Worm (Caenorhabditis elegans) whole organism, L4 larva: Measurements from ENCODE around the gene yju-2.

Experiments used
- D1046.2 ChIP-seq: fragments of 200-800 bp; sonication (Bioruptor generic); IDR thresholded peaks from 2 replicates; pipeline ENCODE4 v1.3.6; 2022; ENCODE audit warnings: missing genetic modification characterization, missing compliant biosample characterization
- F10B5.3 ChIP-seq: sonication (generic microtip); optimal IDR thresholded peaks from 2 replicates; lab custom pipeline; 2016; ENCODE audit warnings: mild to moderate bottlenecking, missing genetic modification characterization, missing compliant biosample characterization
- F26F4.8 ChIP-seq: fragments of 200-800 bp; sonication (Bioruptor generic); conservative IDR thresholded peaks from 2 replicates; pipeline ENCODE4 v1.3.6; 2022; ENCODE audit warnings: missing genetic modification characterization, missing compliant biosample characterization
- F49E8.2 ChIP-seq: sonication (generic microtip); optimal IDR thresholded peaks from 2 replicates; lab custom pipeline; 2016; ENCODE audit warnings: missing compliant biosample characterization, mild to moderate bottlenecking, missing genetic modification characterization, borderline replicate concordance
- ZK337.2 ChIP-seq: fragments of 200-800 bp; sonication (Bioruptor generic); IDR thresholded peaks from 2 replicates; pipeline ENCODE4 v1.3.6; 2022; ENCODE audit warnings: missing genetic modification reagents, missing genetic modification characterization, missing compliant biosample characterization
- ZK546.5 ChIP-seq, 2 experiments: sonication (generic microtip); optimal IDR thresholded peaks; 2 replicates each; lab custom pipeline; 2017; ENCODE audit warnings: missing biosample characterization in 2 of 2, missing genetic modification characterization in 2 of 2
- aly-2 ChIP-seq: sonication (generic microtip); optimal IDR thresholded peaks from 2 replicates; lab custom pipeline; 2018; ENCODE audit warnings: missing biosample characterization, missing genetic modification characterization
- ama-1 ChIP-seq: fragments of 150-350 bp; optimal IDR thresholded peaks from 2 replicates; lab custom pipeline; 2014; ENCODE audit warnings: inconsistent platforms, mixed read lengths
- ceh-32 ChIP-seq: sonication (generic microtip); optimal IDR thresholded peaks from 2 replicates; lab custom pipeline; 2016; ENCODE audit warnings: mild to moderate bottlenecking, missing genetic modification characterization, missing compliant biosample characterization; ENCODE audit not compliant: poor library complexity
- ceh-62 ChIP-seq: sonication (generic microtip); optimal IDR thresholded peaks from 2 replicates; lab custom pipeline; 2017; ENCODE audit warnings: missing biosample characterization, missing genetic modification characterization
- ces-1 ChIP-seq: fragments of 150-350 bp; sonication (generic microtip); optimal IDR thresholded peaks from 4 replicates; lab custom pipeline; 2014; ENCODE audit warnings: missing biosample characterization, missing genetic modification reagents, missing genetic modification characterization
- ctbp-1 ChIP-seq: fragments of 200-800 bp; sonication (Bioruptor generic); IDR thresholded peaks from 2 replicates; pipeline ENCODE4 v1.3.6; 2022; ENCODE audit warnings: missing genetic modification reagents, missing genetic modification characterization, missing compliant biosample characterization
- daf-12 ChIP-seq: fragments of 150-350 bp; optimal IDR thresholded peaks from 2 replicates; lab custom pipeline; 2014; ENCODE audit warnings: missing biosample characterization, missing genetic modification reagents, missing genetic modification characterization
- daf-16 ChIP-seq, 3 experiments: sonication (generic microtip); optimal IDR thresholded peaks; 2 replicates each; lab custom pipeline; 2016 to 2017; ENCODE audit warnings: missing genetic modification characterization in 3 of 3, missing genetic modification reagents in 3 of 3, mild to moderate bottlenecking in 2 of 3, missing compliant biosample characterization in 2 of 3, missing biosample characterization in 1 of 3, moderate library complexity in 1 of 3
- daf-8 ChIP-seq: fragments of 200-800 bp; sonication (Bioruptor generic); IDR thresholded peaks from 2 replicates; pipeline ENCODE4 v1.3.6; 2022; ENCODE audit warnings: missing genetic modification characterization, missing compliant biosample characterization
- dmd-9 ChIP-seq: fragments of 200-800 bp; sonication (Bioruptor generic); IDR thresholded peaks from 2 replicates; pipeline ENCODE4 v1.3.6; 2022; ENCODE audit warnings: missing genetic modification reagents, missing genetic modification characterization, missing compliant biosample characterization
- dpl-1 ChIP-seq: fragments of 150-350 bp; optimal IDR thresholded peaks from 2 replicates; lab custom pipeline; 2014; ENCODE audit warnings: missing biosample characterization, missing genetic modification reagents, missing genetic modification characterization
- dve-1 ChIP-seq: sonication (generic microtip); optimal IDR thresholded peaks from 2 replicates; lab custom pipeline; 2017; ENCODE audit warnings: antibody characterized with exemption, mild to moderate bottlenecking, missing genetic modification characterization, missing compliant biosample characterization; ENCODE audit not compliant: insufficient read depth
- fos-1 ChIP-seq: fragments of 150-350 bp; optimal IDR thresholded peaks from 2 replicates; lab custom pipeline; 2014; ENCODE audit warnings: missing biosample characterization, missing genetic modification characterization
- hif-1 ChIP-seq, 2 experiments: sonication (generic microtip); optimal IDR thresholded peaks; 2 replicates each; lab custom pipeline; 2016 to 2017; ENCODE audit warnings: missing compliant biosample characterization in 2 of 2, missing genetic modification characterization in 2 of 2, missing genetic modification reagents in 2 of 2, missing genotype in 2 of 2, mild to moderate bottlenecking in 1 of 2
- jun-1 ChIP-seq: fragments of 150-350 bp; optimal IDR thresholded peaks from 2 replicates; lab custom pipeline; 2014; ENCODE audit warnings: missing biosample characterization, missing genetic modification reagents, missing genetic modification characterization
- lim-7 ChIP-seq: fragments of 200-800 bp; sonication (Bioruptor generic); IDR thresholded peaks from 2 replicates; pipeline ENCODE4 v1.3.6; 2022; ENCODE audit warnings: missing genetic modification characterization, missing compliant biosample characterization
- lin-1 ChIP-seq: fragments of 200-800 bp; sonication (Bioruptor generic); IDR thresholded peaks from 2 replicates; pipeline ENCODE4 v1.3.6; 2022; ENCODE audit warnings: missing genetic modification reagents, missing genetic modification characterization, missing compliant biosample characterization
- lin-13 ChIP-seq: fragments of 150-350 bp; optimal IDR thresholded peaks from 2 replicates; lab custom pipeline; 2014; ENCODE audit warnings: missing biosample characterization, missing genetic modification reagents, missing genetic modification characterization
- lin-15B ChIP-seq: fragments of 150-350 bp; sonication (generic microtip); optimal IDR thresholded peaks from 3 replicates; lab custom pipeline; 2014; ENCODE audit warnings: missing biosample characterization, missing genetic modification characterization
- madf-5 ChIP-seq, 2 experiments: fragments of 200-800 bp; sonication (Bioruptor generic); IDR thresholded peaks; 2 replicates each; pipeline ENCODE4 v1.3.6; 2022; ENCODE audit warnings: missing compliant biosample characterization in 2 of 2, missing genetic modification characterization in 2 of 2
- madf-9 ChIP-seq: fragments of 200-800 bp; sonication (Bioruptor generic); conservative IDR thresholded peaks from 2 replicates; pipeline ENCODE4 v1.3.6; 2022; ENCODE audit warnings: missing genetic modification reagents, missing genetic modification characterization, missing compliant biosample characterization
- mdl-1 ChIP-seq, 2 experiments: fragments of 150-350 bp in 1 of 2; sonication (generic microtip) in 1 of 2; optimal IDR thresholded peaks; 2 replicates each; lab custom pipeline; 2014 to 2017; ENCODE audit warnings: missing biosample characterization in 2 of 2, missing genetic modification characterization in 2 of 2
- mep-1 ChIP-seq: fragments of 150-350 bp; sonication (generic microtip); optimal IDR thresholded peaks from 3 replicates; lab custom pipeline; 2014; ENCODE audit warnings: missing biosample characterization, missing genetic modification characterization
- mes-2 ChIP-seq: sonication (generic microtip); optimal IDR thresholded peaks from 2 replicates; lab custom pipeline; 2016; ENCODE audit warnings: missing genotype, mild to moderate bottlenecking, missing genetic modification characterization, missing compliant biosample characterization; ENCODE audit not compliant: poor library complexity, severe bottlenecking
- mxl-2 ChIP-seq: fragments of 200-800 bp; sonication (Bioruptor generic); conservative IDR thresholded peaks from 2 replicates; pipeline ENCODE4 v1.3.6; 2022; ENCODE audit warnings: missing genetic modification reagents, missing genetic modification characterization, missing compliant biosample characterization
- mxl-3 ChIP-seq: fragments of 200-800 bp; sonication (Bioruptor generic); optimal IDR thresholded peaks from 2 replicates; lab custom pipeline; 2018; ENCODE audit warnings: mild to moderate bottlenecking, missing genetic modification characterization, missing compliant biosample characterization
- nhr-11 ChIP-seq: fragments of 150-350 bp; optimal IDR thresholded peaks from 2 replicates; lab custom pipeline; 2014; ENCODE audit warnings: missing biosample characterization, missing genetic modification characterization
- nhr-111 ChIP-seq: fragments of 200-800 bp; sonication (Bioruptor generic); optimal IDR thresholded peaks from 2 replicates; lab custom pipeline; 2018; ENCODE audit warnings: mild to moderate bottlenecking, missing genetic modification characterization, missing compliant biosample characterization
- nhr-25 ChIP-seq: sonication (generic microtip); optimal IDR thresholded peaks from 2 replicates; lab custom pipeline; 2017; ENCODE audit warnings: missing genetic modification characterization, mild to moderate bottlenecking, missing compliant biosample characterization, antibody characterized with exemption, moderate library complexity, borderline replicate concordance; ENCODE audit not compliant: insufficient read depth
- nhr-41 ChIP-seq: fragments of 200-800 bp; sonication (Bioruptor generic); IDR thresholded peaks from 2 replicates; pipeline ENCODE4 v1.3.6; 2022; ENCODE audit warnings: missing genetic modification reagents, missing genetic modification characterization, missing compliant biosample characterization
- nhr-6 ChIP-seq: fragments of 150-350 bp; optimal IDR thresholded peaks from 2 replicates; lab custom pipeline; 2014; ENCODE audit warnings: missing biosample characterization, missing genetic modification characterization
- nhr-77 ChIP-seq: fragments of 150-350 bp; optimal IDR thresholded peaks from 2 replicates; lab custom pipeline; 2014; ENCODE audit warnings: missing biosample characterization, missing genetic modification characterization
- pqm-1 ChIP-seq: sonication (generic microtip); optimal IDR thresholded peaks from 2 replicates; lab custom pipeline; 2017; ENCODE audit warnings: missing biosample characterization, missing genetic modification characterization
- rbr-2 ChIP-seq: sonication (generic microtip); optimal IDR thresholded peaks from 2 replicates; lab custom pipeline; 2016; ENCODE audit warnings: missing genotype, missing genetic modification characterization, missing compliant biosample characterization
- skn-1 ChIP-seq: fragments of 150-350 bp; optimal IDR thresholded peaks from 2 replicates; lab custom pipeline; 2014; ENCODE audit warnings: missing biosample characterization, missing genetic modification characterization
- snpc-4 ChIP-seq: fragments of 150-350 bp; optimal IDR thresholded peaks from 2 replicates; lab custom pipeline; 2014; ENCODE audit warnings: missing biosample characterization, missing genetic modification characterization
- spr-3 ChIP-seq: fragments of 200-800 bp; sonication (Bioruptor generic); optimal IDR thresholded peaks from 2 replicates; lab custom pipeline; 2018; ENCODE audit warnings: mild to moderate bottlenecking, missing genetic modification characterization, missing compliant biosample characterization
- tag-97 ChIP-seq: fragments of 200-800 bp; sonication (Bioruptor generic); IDR thresholded peaks from 2 replicates; pipeline ENCODE4 v1.3.6; 2022; ENCODE audit warnings: missing genetic modification characterization, missing compliant biosample characterization
- tra-1 ChIP-seq: fragments of 200-800 bp; sonication (Bioruptor generic); IDR thresholded peaks from 2 replicates; pipeline ENCODE4 v1.3.6; 2022; ENCODE audit warnings: missing genetic modification reagents, missing genetic modification characterization, missing compliant biosample characterization
- unc-62 ChIP-seq, 3 experiments: fragments of 150-350 bp in 1 of 3; sonication (generic microtip); optimal IDR thresholded peaks in 2 of 3; peaks in 1 of 3; 1 replicate in 1 of 3; 2 replicates in 2 of 3; lab custom pipeline; 2014 to 2017; ENCODE audit warnings: missing biosample characterization in 3 of 3, missing genetic modification characterization in 3 of 3, missing genetic modification reagents in 3 of 3, missing genotype in 1 of 3
- zip-11 ChIP-seq: fragments of 200-800 bp; sonication (Bioruptor generic); IDR thresholded peaks from 2 replicates; pipeline ENCODE4 v1.3.6; 2022; ENCODE audit warnings: missing genetic modification characterization, missing compliant biosample characterization
- ztf-11 ChIP-seq: fragments of 150-350 bp; optimal IDR thresholded peaks from 2 replicates; lab custom pipeline; 2014; ENCODE audit warnings: missing biosample characterization, missing genetic modification characterization

The yju-2 gene

ce11 chrIII:7141285-7141715 lies 42.8 kb upstream of the yju-2 start (continued):
- TF ChIP-seq rbr-2 (tag; lab: Kevin White, UChicago) (peak; percentile 39), jun-1 (no peak), ces-1 (GFP tag; lab: Kevin White, UChicago) (no peak), madf-9 (GFP tag; lab: Robert Waterston, UW) (peak; percentile 12; the same call in 1 of the 2 replicates), nhr-111 (GFP tag; lab: Kevin White, UChicago) (peak; percentile 17), hif-1 (tag; optimal IDR thresholded peaks at IDR 0.05; lab: Kevin White, UChicago) (peak in 1 of 2 experiments; percentile 15), ztf-11 (tag; lab: Kevin White, UChicago) (no peak), D1046.2 (GFP tag; lab: Robert Waterston, UW) (0 out of 2 replicates have a peak, but pooled peaks have one; percentile 58), F26F4.8 (GFP tag; lab: Robert Waterston, UW) (no peak), lim-7 (GFP tag; lab: Robert Waterston, UW) (no peak), mdl-1 (tag; optimal IDR thresholded peaks at IDR 0.05; lab: Kevin White, UChicago) (peak; percentile 74 to 78), pqm-1 (peak; percentile 53), mes-2 (peak; percentile 87), mep-1 (tag; lab: Kevin White, UChicago) (peak; percentile 83), ZK546.5 (tag; optimal IDR thresholded peaks at IDR 0.05; lab: Kevin White, UChicago) (peak in 1 of 2 experiments; percentile 25), daf-8 (no peak), mxl-2 (GFP tag; lab: Robert Waterston, UW) (no peak), ceh-32 (tag; lab: Kevin White, UChicago) (no peak), lin-1 (GFP tag; lab: Robert Waterston, UW) (peak; percentile 72; the same call in 1 of the 2 replicates), fos-1 (tag; lab: Kevin White, UChicago) (no peak), skn-1 (tag; lab: Kevin White, UChicago) (no peak), daf-16 (GFP tag; optimal IDR thresholded peaks at IDR 0.05; lab: Kevin White, UChicago) (peak; percentile 50 to 53), daf-16 (tag; optimal IDR thresholded peaks at IDR 0.05; lab: Kevin White, UChicago) (peak; percentile 78), aly-2 (tag; lab: Kevin White, UChicago) (no peak), ama-1 (lab: Kevin White, UChicago) (peak; percentile 98), dve-1 (peak; percentile 97), dmd-9 (GFP tag; lab: Robert Waterston, UW) (no peak), dpl-1 (GFP tag; lab: Kevin White, UChicago) (peak; percentile 33)

- TF ChIP-seq nhr-41 (0 out of 2 replicates have a peak, but pooled peaks have one; percentile 26), rbr-2 (tag; lab: Kevin White, UChicago) (peak; percentile 28), nhr-11 (tag; lab: Kevin White, UChicago) (no peak), ZK337.2 (no peak), F49E8.2 (tag; lab: Kevin White, UChicago) (peak; percentile 68), madf-5 (GFP tag; IDR thresholded peaks at IDR 0.05; lab: Robert Waterston, UW) (no peak), unc-62 (GFP tag; optimal IDR thresholded peaks at IDR 0.05 in 1 of 2; lab: Kevin White, UChicago) (peak in 1 of 2 experiments; percentile 28), unc-62 (tag; optimal IDR thresholded peaks at IDR 0.05; lab: Kevin White, UChicago) (no peak), F26F4.8 (GFP tag; lab: Robert Waterston, UW) (no peak), ctbp-1 (GFP tag; lab: Robert Waterston, UW) (no peak), dve-1 (peak; percentile 51), lin-1 (GFP tag; lab: Robert Waterston, UW) (0 out of 2 replicates have a peak, but pooled peaks have one; percentile 6), mxl-3 (no peak), nhr-77 (no peak), spr-3 (GFP tag; lab: Kevin White, UChicago) (no peak), nhr-25 (tag; lab: Kevin White, UChicago) (no peak), daf-12 (tag; lab: Kevin White, UChicago) (no peak), zip-11 (GFP tag; lab: Robert Waterston, UW) (no peak), lin-13 (GFP tag; lab: Kevin White, UChicago) (peak; percentile 39), lin-15B (tag; lab: Kevin White, UChicago) (no peak), tra-1 (GFP tag; lab: Robert Waterston, UW) (peak; percentile 39; the same call in 1 of the 2 replicates), F10B5.3 (tag; lab: Kevin White, UChicago) (peak; percentile 8), nhr-6 (tag; lab: Kevin White, UChicago) (peak; percentile 26), ZK546.5 (tag; optimal IDR thresholded peaks at IDR 0.05; lab: Kevin White, UChicago) (no peak), ceh-62 (tag; lab: Kevin White, UChicago) (no peak), tag-97 (GFP tag; lab: Robert Waterston, UW) (no peak), snpc-4 (tag; lab: Kevin White, UChicago) (peak; percentile 81)
These were observed 41.9 kb upstream of the yju-2 start for ce11 chrIII:7142172-7142601.
